Fruit fly (Drosophila melanogaster) whole organism, wandering third instar larva: Measurements from ENCODE around the gene CG16762.
A peak's percentile ranks its signal among the peaks of the same experiment; 100 is the strongest.

ENCODE experiments used
- Abd-B ChIP-seq: fragments of >200 bp; optimal IDR thresholded peaks from 2 replicates; lab custom pipeline; 2017; ENCODE audit warnings: missing biosample characterization, missing genetic modification characterization
- CG32264 ChIP-seq: fragments of 200-800 bp; sonication (Bioruptor generic); optimal IDR thresholded peaks from 2 replicates; lab custom pipeline; 2016; ENCODE audit warnings: missing biosample characterization, missing genetic modification characterization
- CG9705 ChIP-seq: fragments of 200-800 bp; sonication (Bioruptor generic); optimal IDR thresholded peaks from 2 replicates; lab custom pipeline; 2018; ENCODE audit warnings: missing biosample characterization, mild to moderate bottlenecking, missing genetic modification characterization
- CrebA ChIP-seq: fragments of 200-800 bp; sonication (Bioruptor generic); optimal IDR thresholded peaks from 2 replicates; lab custom pipeline; 2016; ENCODE audit warnings: missing biosample characterization, mild to moderate bottlenecking, missing genetic modification characterization, borderline replicate concordance
- Dfd ChIP-seq: fragments of >200 bp; optimal IDR thresholded peaks from 2 replicates; lab custom pipeline; 2017; ENCODE audit warnings: missing biosample characterization, missing genetic modification characterization
- Dif ChIP-seq: fragments of 200-275, 200-300 bp; sonication (Bioruptor generic); optimal IDR thresholded peaks from 2 replicates; lab custom pipeline; 2018; ENCODE audit warnings: missing biosample characterization, missing genetic modification characterization; ENCODE audit not compliant: partially characterized antibody
- GATAd ChIP-seq: sonication (Bioruptor generic); optimal IDR thresholded peaks from 2 replicates; lab custom pipeline; 2016; ENCODE audit warnings: missing biosample characterization, missing genetic modification characterization
- HLH106 ChIP-seq: fragments of 200-800 bp; optimal IDR thresholded peaks from 3 replicates; lab custom pipeline; 2019; ENCODE audit warnings: missing biosample characterization, mild to moderate bottlenecking, missing genetic modification characterization, moderate library complexity
- Hnf4 ChIP-seq: fragments of 200-800 bp; sonication (Bioruptor generic); optimal IDR thresholded peaks from 2 replicates; lab custom pipeline; 2016; ENCODE audit warnings: missing biosample characterization, mild to moderate bottlenecking, missing genetic modification characterization
- Hr78 ChIP-seq: fragments of >200 bp; optimal IDR thresholded peaks from 2 replicates; lab custom pipeline; 2017; ENCODE audit warnings: missing biosample characterization, missing genetic modification characterization
- Hr83 ChIP-seq: fragments of 200-300 bp; sonication (Bioruptor generic); optimal IDR thresholded peaks from 2 replicates; lab custom pipeline; 2016; ENCODE audit warnings: missing biosample characterization, mild to moderate bottlenecking, missing genetic modification characterization, moderate library complexity; ENCODE audit not compliant: poor library complexity, severe bottlenecking
- Jra ChIP-seq: sonication (Bioruptor generic); optimal IDR thresholded peaks from 2 replicates; lab custom pipeline; 2016; ENCODE audit warnings: missing biosample characterization, missing genetic modification characterization
- Mio ChIP-seq: sonication (Bioruptor generic); optimal IDR thresholded peaks from 2 replicates; lab custom pipeline; 2016; ENCODE audit warnings: missing biosample characterization, missing genetic modification characterization
- Myc ChIP-seq: fragments of >200 bp; optimal IDR thresholded peaks from 2 replicates; lab custom pipeline; 2017
- N ChIP-seq: fragments of >200 bp; optimal IDR thresholded peaks from 2 replicates; lab custom pipeline; 2018; ENCODE audit warnings: missing biosample characterization, missing external identifiers, missing genetic modification characterization
- OdsH ChIP-seq: fragments of 200-800 bp; sonication (Bioruptor generic); optimal IDR thresholded peaks from 2 replicates; lab custom pipeline; 2016; ENCODE audit warnings: missing biosample characterization, mild to moderate bottlenecking, missing genetic modification characterization
- Rel ChIP-seq, 2 experiments: fragments of 200-800 bp; sonication (Bioruptor generic) in 1 of 2; optimal IDR thresholded peaks; 2 replicates in 1 of 2; 3 replicates in 1 of 2; lab custom pipeline; 2016 to 2019; ENCODE audit warnings: mild to moderate bottlenecking in 2 of 2, missing biosample characterization in 2 of 2, missing genetic modification characterization in 2 of 2, moderate library complexity in 1 of 2
- Sp1 ChIP-seq: fragments of 200-800 bp; sonication (Bioruptor generic); optimal IDR thresholded peaks from 3 replicates; lab custom pipeline; 2019; ENCODE audit warnings: missing biosample characterization, mild to moderate bottlenecking, missing genetic modification characterization, moderate library complexity
- Vsx2 ChIP-seq: fragments of 200-300, 225-300 bp; sonication (Bioruptor generic); optimal IDR thresholded peaks from 2 replicates; lab custom pipeline; 2018; ENCODE audit warnings: missing biosample characterization, missing genetic modification characterization; ENCODE audit not compliant: partially characterized antibody
- br ChIP-seq: fragments of 200-800 bp; sonication (Bioruptor generic); optimal IDR thresholded peaks from 2 replicates; lab custom pipeline; 2016; ENCODE audit warnings: missing biosample characterization, missing genetic modification characterization
- brk ChIP-seq: fragments of 200-800 bp; sonication (Bioruptor generic); optimal IDR thresholded peaks from 2 replicates; lab custom pipeline; 2016; ENCODE audit warnings: missing biosample characterization, mild to moderate bottlenecking, missing genetic modification characterization
- dl ChIP-seq, 2 experiments: fragments of 175-275, 200-275 bp in 1 of 2; fragments of 200-275 bp in 1 of 2; sonication (Bioruptor generic); optimal IDR thresholded peaks; lab custom pipeline; 2018; ENCODE audit warnings: mild to moderate bottlenecking in 2 of 2, missing biosample characterization in 2 of 2, missing genetic modification characterization in 2 of 2, moderate library complexity in 2 of 2; ENCODE audit not compliant: partially characterized antibody in 2 of 2, insufficient read depth in 1 of 2
- dmrt93B ChIP-seq: fragments of 200-800 bp; sonication (Bioruptor generic); optimal IDR thresholded peaks from 2 replicates; lab custom pipeline; 2018; ENCODE audit warnings: missing biosample characterization, mild to moderate bottlenecking, missing genetic modification characterization
- dsf ChIP-seq: sonication (Bioruptor generic); optimal IDR thresholded peaks from 2 replicates; lab custom pipeline; 2016; ENCODE audit warnings: missing biosample characterization, missing genetic modification characterization, borderline replicate concordance
- ey ChIP-seq: fragments of 200-800 bp; sonication (Bioruptor generic); optimal IDR thresholded peaks from 2 replicates; lab custom pipeline; 2016; ENCODE audit warnings: missing biosample characterization, missing genetic modification characterization
- foxo ChIP-seq, 2 experiments: fragments of 200-800 bp; sonication (Bioruptor generic); optimal IDR thresholded peaks; 2 replicates in 1 of 2; 3 replicates in 1 of 2; lab custom pipeline; 2016 to 2017; ENCODE audit warnings: missing biosample characterization in 2 of 2, missing genetic modification characterization in 2 of 2
- fru ChIP-seq: fragments of 200-800 bp; sonication (Bioruptor generic); optimal IDR thresholded peaks from 3 replicates; lab custom pipeline; 2016; ENCODE audit warnings: missing biosample characterization, mild to moderate bottlenecking, missing genetic modification characterization
- h ChIP-seq: fragments of 200-800 bp; sonication (Bioruptor generic); optimal IDR thresholded peaks from 3 replicates; lab custom pipeline; 2016; ENCODE audit warnings: missing biosample characterization, mild to moderate bottlenecking, missing genetic modification characterization
- jim ChIP-seq: fragments of 175-275, 200-325 bp; sonication (Bioruptor generic); optimal IDR thresholded peaks from 2 replicates; lab custom pipeline; 2016; ENCODE audit warnings: missing biosample characterization, mild to moderate bottlenecking, missing genetic modification characterization
- lola ChIP-seq: fragments of >200 bp; optimal IDR thresholded peaks from 2 replicates; lab custom pipeline; 2017; ENCODE audit warnings: missing biosample characterization, missing genetic modification characterization
- pan ChIP-seq: fragments of >200 bp; optimal IDR thresholded peaks from 2 replicates; lab custom pipeline; 2017
- psq ChIP-seq: fragments of 200-800 bp; sonication (Bioruptor generic); optimal IDR thresholded peaks from 3 replicates; lab custom pipeline; 2017; ENCODE audit warnings: missing biosample characterization, mild to moderate bottlenecking, missing genetic modification characterization, moderate library complexity
- rgr ChIP-seq: fragments of 200-800 bp; sonication (Bioruptor generic); optimal IDR thresholded peaks from 3 replicates; lab custom pipeline; 2016; ENCODE audit warnings: missing biosample characterization, mild to moderate bottlenecking, missing genetic modification characterization
- sage ChIP-seq: fragments of 200-800 bp; sonication (Bioruptor generic); optimal IDR thresholded peaks from 2 replicates; lab custom pipeline; 2016; ENCODE audit warnings: missing biosample characterization, mild to moderate bottlenecking, missing genetic modification characterization
- sv ChIP-seq: fragments of 200-800 bp; sonication (Bioruptor generic); optimal IDR thresholded peaks from 3 replicates; lab custom pipeline; 2016; ENCODE audit warnings: missing biosample characterization, missing genetic modification characterization
- tai ChIP-seq: sonication (Bioruptor generic); optimal IDR thresholded peaks from 2 replicates; lab custom pipeline; 2016; ENCODE audit warnings: missing biosample characterization, missing genetic modification characterization
- usp ChIP-seq: fragments of >200 bp; optimal IDR thresholded peaks from 2 replicates; lab custom pipeline; 2017; ENCODE audit warnings: missing biosample characterization, missing genetic modification characterization
- woc ChIP-seq: sonication (Bioruptor generic); optimal IDR thresholded peaks from 2 replicates; lab custom pipeline; 2016; ENCODE audit warnings: missing biosample characterization, mild to moderate bottlenecking, missing genetic modification characterization

The CG16762 gene

dm6 chr3L:2434179-2434578 lies 41.2 kb downstream of the CG16762 start:
- TF ChIP-seq CG9705 (no peak), dsf (no peak), CG32264 (GFP tag; lab: Kevin White, UChicago) (no peak), foxo (GFP tag; optimal IDR thresholded peaks at IDR 0.05; lab: Kevin White, UChicago) (no peak), HLH106 (tag; lab: Kevin White, UChicago) (no peak), Hr83 (no peak), Abd-B (GFP tag; lab: Kevin White, UChicago) (no peak), OdsH (no peak), lola (GFP tag; lab: Kevin White, UChicago) (no peak), psq (GFP tag; lab: Kevin White, UChicago) (no peak), jim (no peak), Sp1 (no peak), rgr (GFP tag; lab: Kevin White, UChicago) (no peak), h (GFP tag; lab: Kevin White, UChicago) (no peak), usp (no peak)

dm6 chr3L:2433358-2433757 lies 42.1 kb downstream of the CG16762 start:
- TF ChIP-seq sage (no peak), tai (no peak), OdsH (no peak), br (GFP tag; lab: Kevin White, UChicago) (no peak), Dif (GFP tag; lab: Kevin White, UChicago) (no peak), Vsx2 (GFP tag; lab: Kevin White, UChicago) (no peak), Sp1 (no peak), pan (lab: Kevin White, UChicago) (no peak), woc (GFP tag; lab: Kevin White, UChicago) (no peak), Hnf4 (GFP tag; lab: Kevin White, UChicago) (no peak), jim (no peak), Mio (GFP tag; lab: Kevin White, UChicago) (no peak)

DNA sequence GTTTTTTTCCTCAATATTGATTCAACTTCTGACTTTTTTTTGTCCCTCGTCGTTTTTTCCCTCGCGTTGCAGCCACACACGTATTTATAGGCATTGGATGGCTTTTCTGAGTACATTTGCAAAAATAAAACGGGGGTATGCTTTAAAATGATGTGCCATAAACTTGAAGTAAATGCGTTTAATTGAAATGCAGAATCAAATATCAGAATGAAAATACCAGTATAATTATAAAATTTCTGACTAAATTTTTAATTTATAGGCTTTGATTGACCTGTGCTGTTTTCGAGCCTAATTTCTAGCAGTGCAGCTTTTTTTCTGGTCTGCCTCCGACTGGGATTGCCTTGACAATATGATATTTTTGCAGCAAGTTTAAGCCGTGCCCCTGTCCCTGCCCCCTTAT lies 44.1 kb downstream of the CG16762 start:
- TF ChIP-seq pan (lab: Kevin White, UChicago), result no peak
- no peak for TF ChIP-seq Myc (lab: Kevin White, UChicago)
- peak; percentile 58 for TF ChIP-seq HLH106 (tag; lab: Kevin White, UChicago)
- no peak for TF ChIP-seq sv
- TF ChIP-seq Hr78 (GFP tag; lab: Kevin White, UChicago), result no peak
- no peak for TF ChIP-seq dl (GFP tag; optimal IDR thresholded peaks at IDR 0.05; lab: Kevin White, UChicago; ENCODE audit: insufficient read depth in 1 of 2, partially characterized antibody in 2 of 2)
- no peak for TF ChIP-seq N (GFP tag; lab: Kevin White, UChicago)
- peak; percentile 87 for TF ChIP-seq h (GFP tag; lab: Kevin White, UChicago)
- TF ChIP-seq CG9705, result no peak
- no peak for TF ChIP-seq tai
- TF ChIP-seq Mio (GFP tag; lab: Kevin White, UChicago), result no peak
- no peak for TF ChIP-seq brk (GFP tag; lab: Kevin White, UChicago)
- peak; percentile 31 for TF ChIP-seq dmrt93B (GFP tag; lab: Kevin White, UChicago)
- peak; percentile 43 for TF ChIP-seq woc (GFP tag; lab: Kevin White, UChicago)
- no peak for TF ChIP-seq Jra (GFP tag; lab: Kevin White, UChicago)
- TF ChIP-seq Hr83, result no peak
- TF ChIP-seq Sp1, result peak; percentile 39
- TF ChIP-seq foxo (GFP tag; optimal IDR thresholded peaks at IDR 0.05; lab: Kevin White, UChicago), result peak in 1 of 2 experiments; percentile 67
- TF ChIP-seq rgr (GFP tag; lab: Kevin White, UChicago), result peak; percentile 55
- peak; percentile 19 for TF ChIP-seq Hnf4 (GFP tag; lab: Kevin White, UChicago)
- TF ChIP-seq usp, result no peak
- peak; percentile 67 for TF ChIP-seq fru
- TF ChIP-seq lola (GFP tag; lab: Kevin White, UChicago), result no peak
- TF ChIP-seq br (GFP tag; lab: Kevin White, UChicago), result peak; percentile 44
- TF ChIP-seq CrebA, result no peak
- TF ChIP-seq CG32264 (GFP tag; lab: Kevin White, UChicago), result peak; percentile 2
- no peak for TF ChIP-seq sage
- TF ChIP-seq Vsx2 (GFP tag; lab: Kevin White, UChicago), result no peak
- peak; percentile 16 for TF ChIP-seq psq (GFP tag; lab: Kevin White, UChicago)
- TF ChIP-seq GATAd (GFP tag; lab: Kevin White, UChicago), result no peak
- no peak for TF ChIP-seq Dfd (GFP tag; lab: Kevin White, UChicago)
- peak; percentile 50 for TF ChIP-seq OdsH
- TF ChIP-seq ey, result peak; percentile 64
- no peak for TF ChIP-seq Rel (GFP tag; optimal IDR thresholded peaks at IDR 0.05; lab: Kevin White, UChicago)
- no peak for TF ChIP-seq Rel (tag; optimal IDR thresholded peaks at IDR 0.05; lab: Kevin White, UChicago)
